Worm (Caenorhabditis elegans): Measurements from ENCODE around the gene Y71H2AM.20.
A peak's percentile ranks its signal among the peaks of the same experiment; 100 is the strongest.

The Y71H2AM.20 gene

ce11 chrIII:2786740-2787139 is 992 bp upstream of the Y71H2AM.20 start, which contains the start of gene nduc-2 (continued):
- TF ChIP-seq aptf-3 (GFP tag; IDR thresholded peaks at IDR 0.05) (no peak), C06A6.2 (GFP tag; conservative IDR thresholded peaks at IDR 0.05) (no peak), F37B4.10 (GFP tag; IDR thresholded peaks at IDR 0.05) (no peak), hlh-12 (tag; optimal IDR thresholded peaks at IDR 0.05) (no peak), ztf-28 (GFP tag; IDR thresholded peaks at IDR 0.05) (no peak), mes-4 (tag; optimal IDR thresholded peaks at IDR 0.05) (no peak), cebp-1 (GFP tag; IDR thresholded peaks at IDR 0.05) (no peak), cebp-1 (tag; optimal IDR thresholded peaks at IDR 0.05) (no peak), ekl-4 (GFP tag; IDR thresholded peaks at IDR 0.05) (peak; percentile 43; the same call in 1 of the 2 replicates), unc-62 (GFP tag; optimal IDR thresholded peaks at IDR 0.05) (no peak), ztf-6 (GFP tag; IDR thresholded peaks at IDR 0.05) (no peak), nhr-179 (tag; optimal IDR thresholded peaks at IDR 0.05) (no peak), ama-1 (optimal IDR thresholded peaks at IDR 0.05) (peak; percentile 26), ama-1 (GFP tag; optimal IDR thresholded peaks at IDR 0.05) (no peak), F57C9.4 (tag; optimal IDR thresholded peaks at IDR 0.05) (no peak), F33H1.4 (GFP tag; IDR thresholded peaks at IDR 0.05) (no peak), nfya-2 (GFP tag; IDR thresholded peaks at IDR 0.05) (no peak), fkh-3 (tag; optimal IDR thresholded peaks at IDR 0.05) (no peak), ceh-58 (GFP tag; IDR thresholded peaks at IDR 0.05) (0 out of 2 replicates have a peak, but pooled peaks have one; percentile 9), let-526 (GFP tag; IDR thresholded peaks at IDR 0.05) (no peak), attf-6 (GFP tag; IDR thresholded peaks at IDR 0.05) (0 out of 2 replicates have a peak, but pooled peaks have one; percentile 54), Y79H2A.3 (GFP tag; conservative IDR thresholded peaks at IDR 0.05) (no peak), madf-6 (GFP tag; IDR thresholded peaks at IDR 0.05) (peak; percentile 62), lin-26 (GFP tag; IDR thresholded peaks at IDR 0.05) (no peak), attf-3 (GFP tag; conservative IDR thresholded peaks at IDR 0.05) (no peak), ztf-3 (GFP tag; optimal IDR thresholded peaks at IDR 0.05) (no peak), nhr-27 (tag; optimal IDR thresholded peaks at IDR 0.05) (no peak), die-1 (tag; optimal IDR thresholded peaks at IDR 0.05) (no peak), attf-5 (GFP tag; optimal IDR thresholded peaks at IDR 0.05) (no peak), lsl-1 (GFP tag; optimal IDR thresholded peaks at IDR 0.05) (no peak), Y53F4B.3 (GFP tag; IDR thresholded peaks at IDR 0.05) (no peak), ets-4 (GFP tag; optimal IDR thresholded peaks at IDR 0.05) (no peak), F57A8.1 (GFP tag; optimal IDR thresholded peaks at IDR 0.05) (no peak), lin-54 (GFP tag; optimal IDR thresholded peaks at IDR 0.05) (no peak), pha-4 (tag; optimal IDR thresholded peaks at IDR 0.05) (no peak), nfyb-1 (GFP tag; IDR thresholded peaks at IDR 0.05) (peak; percentile 35; the same call in 1 of the 2 replicates), zim-3 (tag; optimal IDR thresholded peaks at IDR 0.05) (peak; percentile 13), nfya-1 (tag; optimal IDR thresholded peaks at IDR 0.05; ENCODE audit: borderline replicate concordance, insufficient read depth) (no peak), K11D2.4 (GFP tag; IDR thresholded peaks at IDR 0.05) (no peak), F49E8.2 (tag; optimal IDR thresholded peaks at IDR 0.05; ENCODE audit: insufficient read depth) (no peak), dox-1 (GFP tag; IDR thresholded peaks at IDR 0.05) (peak; percentile 22; the same call in 1 of the 2 replicates), him-1 (tag; optimal IDR thresholded peaks at IDR 0.05) (no peak), Y67H2A.10 (GFP tag; conservative IDR thresholded peaks at IDR 0.05) (no peak), tbx-9 (tag; optimal IDR thresholded peaks at IDR 0.05; ENCODE audit: borderline replicate concordance) (no peak), pbrm-1 (GFP tag; IDR thresholded peaks at IDR 0.05) (peak; percentile 56; the same call in 1 of the 2 replicates), chd-7 (tag; optimal IDR thresholded peaks at IDR 0.05) (no peak), let-607 (tag; optimal IDR thresholded peaks at IDR 0.05) (no peak), ceh-40 (GFP tag; IDR thresholded peaks at IDR 0.05) (no peak), hmg-1.2 (GFP tag; IDR thresholded peaks at IDR 0.05) (peak; percentile 13; the same call in 1 of the 2 replicates), Y53G8AR.9 (GFP tag; conservative IDR thresholded peaks at IDR 0.05) (0 out of 2 replicates have a peak, but pooled peaks have one; percentile 37)
